Fruit fly (Drosophila melanogaster) whole organism, pupa: ENCODE data around the gene CG13038.

Experiments
- CG10348 ChIP-seq: fragments of 200-800 bp; sonication (Bioruptor generic); IDR thresholded peaks from 2 replicates; pipeline ENCODE4 v1.3.6; 2022; ENCODE audit warnings: missing biosample characterization, missing genetic modification characterization
- CG12605 ChIP-seq: fragments of 200-800 bp; sonication (Bioruptor generic); IDR thresholded peaks from 2 replicates; pipeline ENCODE4 v1.3.6; 2022; ENCODE audit warnings: missing biosample characterization, missing genetic modification characterization
- CG13204 ChIP-seq: fragments of 200-800 bp; sonication (Bioruptor generic); optimal IDR thresholded peaks from 2 replicates; lab custom pipeline; 2018; ENCODE audit warnings: missing biosample characterization, mild to moderate bottlenecking, missing genetic modification characterization, moderate library complexity
- CG14655 ChIP-seq: fragments of 200-800 bp; sonication (Bioruptor generic); optimal IDR thresholded peaks from 3 replicates; lab custom pipeline; 2017; ENCODE audit warnings: mild to moderate bottlenecking, missing biosample characterization, missing genetic modification reagents, missing genetic modification characterization
- CG32121 ChIP-seq: fragments of 200-800 bp; sonication (Bioruptor generic); IDR thresholded peaks from 2 replicates; pipeline ENCODE4 v1.3.6; 2022; ENCODE audit warnings: missing biosample characterization, missing genetic modification characterization
- CG34367 ChIP-seq: fragments of 200-800 bp; sonication (Bioruptor generic); optimal IDR thresholded peaks from 2 replicates; lab custom pipeline; 2018; ENCODE audit warnings: missing biosample characterization, mild to moderate bottlenecking, missing genetic modification characterization
- CG4496 ChIP-seq: fragments of 200-800 bp; sonication (Bioruptor generic); IDR thresholded peaks from 3 replicates; pipeline ENCODE4 v1.3.6; 2022; ENCODE audit warnings: missing biosample characterization, missing genetic modification characterization
- CG9948 ChIP-seq: fragments of 200-800 bp; sonication (Bioruptor generic); optimal IDR thresholded peaks from 2 replicates; lab custom pipeline; 2018; ENCODE audit warnings: missing biosample characterization, mild to moderate bottlenecking, missing genetic modification characterization, moderate library complexity
- D1 ChIP-seq: fragments of 200-800 bp; sonication (Bioruptor generic); optimal IDR thresholded peaks from 2 replicates; lab custom pipeline; 2018; ENCODE audit warnings: missing biosample characterization, mild to moderate bottlenecking, missing genetic modification characterization, moderate library complexity
- Pif1B ChIP-seq: fragments of 200-800 bp; sonication (Bioruptor generic); optimal IDR thresholded peaks from 3 replicates; lab custom pipeline; 2016; ENCODE audit warnings: missing biosample characterization, missing genetic modification characterization
- Snoo ChIP-seq: fragments of 200-800 bp; sonication (Bioruptor generic); optimal IDR thresholded peaks from 3 replicates; lab custom pipeline; 2017; ENCODE audit warnings: missing biosample characterization, mild to moderate bottlenecking, missing genetic modification characterization, inconsistent platforms
- gl ChIP-seq: fragments of 200-800 bp; sonication (Bioruptor generic); optimal IDR thresholded peaks from 2 replicates; lab custom pipeline; 2018; ENCODE audit warnings: missing biosample characterization, mild to moderate bottlenecking, missing genetic modification characterization
- rn ChIP-seq: fragments of 200-800 bp; sonication (Bioruptor generic); IDR thresholded peaks from 2 replicates; pipeline ENCODE4 v1.3.6; 2022; ENCODE audit warnings: missing biosample characterization, missing genetic modification characterization

DNA sequence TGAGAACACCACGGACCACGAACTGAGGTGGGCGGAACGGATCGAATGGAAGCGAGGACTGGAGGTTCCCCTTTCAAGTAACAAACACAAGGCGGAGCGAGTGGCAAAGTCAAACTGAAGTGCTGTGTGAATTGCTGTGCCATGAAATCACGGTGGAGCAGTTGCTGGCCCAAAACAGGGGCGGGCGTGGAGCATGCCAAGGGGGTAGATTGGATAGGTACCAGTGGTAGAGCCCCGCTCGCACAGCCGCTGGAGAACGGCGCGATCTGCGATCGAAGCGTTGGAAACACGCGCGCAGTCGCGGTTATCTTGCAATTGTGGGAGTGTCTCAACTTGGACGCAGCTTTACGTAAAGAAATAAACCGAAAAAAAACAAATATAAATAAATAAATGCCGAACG lies at the start of gene CG13038:
- TF ChIP-seq Snoo (tag; lab: Kevin White, UChicago) (no peak), CG14655 (GFP tag; lab: Kevin White, UChicago) (no peak), CG9948 (no peak), rn (GFP tag; lab: Robert Waterston, UW) (no peak), CG32121 (GFP tag; lab: Robert Waterston, UW) (no peak; the same call in 1 of the 2 replicates), CG13204 (GFP tag; lab: Kevin White, UChicago) (no peak), CG12605 (GFP tag; lab: Robert Waterston, UW) (no peak), Pif1B (GFP tag; lab: Kevin White, UChicago) (no peak), CG34367 (tag; lab: Kevin White, UChicago) (no peak), gl (tag; lab: Kevin White, UChicago) (no peak), CG4496 (GFP tag; lab: Robert Waterston, UW) (peak; percentile 63), CG10348 (GFP tag; lab: Robert Waterston, UW) (no peak), D1 (no peak)
